Worm (Caenorhabditis elegans) whole organism, L4 larva: ENCODE results near the gene C07G1.7.

Experiments used
- F37D6.2 ChIP-seq: sonication (generic microtip); optimal IDR thresholded peaks from 2 replicates; lab custom pipeline; 2016; ENCODE audit warnings: mild to moderate bottlenecking, missing genetic modification characterization, missing compliant biosample characterization
- F44E2.7 ChIP-seq: fragments of 200-800 bp; sonication (Bioruptor generic); IDR thresholded peaks from 2 replicates; pipeline ENCODE4 v2.1.2; 2022; ENCODE audit warnings: missing genetic modification characterization, missing compliant biosample characterization
- T20F7.1 ChIP-seq: fragments of 200-800 bp; sonication (Bioruptor generic); optimal IDR thresholded peaks from 2 replicates; lab custom pipeline; 2018; ENCODE audit warnings: mild to moderate bottlenecking, missing genetic modification characterization, missing compliant biosample characterization
- T26A8.4 ChIP-seq: fragments of 200-800 bp; sonication (Bioruptor generic); IDR thresholded peaks from 2 replicates; pipeline ENCODE4 v1.3.6; 2022; ENCODE audit warnings: missing genetic modification characterization, missing compliant biosample characterization
- Y5F2A.4 ChIP-seq: fragments of 200-800 bp; sonication (Bioruptor generic); optimal IDR thresholded peaks from 2 replicates; lab custom pipeline; 2018; ENCODE audit warnings: mild to moderate bottlenecking, missing genetic modification characterization, missing compliant biosample characterization
- Y75B8A.6 ChIP-seq: fragments of 200-800 bp; sonication (Bioruptor generic); IDR thresholded peaks from 2 replicates; pipeline ENCODE4 v1.3.6; 2022; ENCODE audit warnings: missing genetic modification reagents, missing genetic modification characterization, missing compliant biosample characterization
- ZK337.2 ChIP-seq: fragments of 200-800 bp; sonication (Bioruptor generic); IDR thresholded peaks from 2 replicates; pipeline ENCODE4 v1.3.6; 2022; ENCODE audit warnings: missing genetic modification reagents, missing genetic modification characterization, missing compliant biosample characterization
- arid-1 ChIP-seq: fragments of 200-800 bp; sonication (Bioruptor generic); conservative IDR thresholded peaks from 2 replicates; pipeline ENCODE4 v1.3.6; 2022; ENCODE audit warnings: missing genetic modification reagents, missing genetic modification characterization, missing compliant biosample characterization
- ceh-20 ChIP-seq: fragments of 200-800 bp; sonication (Bioruptor generic); IDR thresholded peaks from 2 replicates; pipeline ENCODE4 v1.3.6; 2022; ENCODE audit warnings: missing genetic modification reagents, missing genetic modification characterization, missing compliant biosample characterization
- ceh-44 ChIP-seq: fragments of 200-800 bp; sonication (Bioruptor generic); IDR thresholded peaks from 2 replicates; pipeline ENCODE4 v1.3.6; 2022; ENCODE audit warnings: missing genetic modification reagents, missing genetic modification characterization, missing compliant biosample characterization
- daf-16 ChIP-seq, 3 experiments: sonication (generic microtip); optimal IDR thresholded peaks; 2 replicates each; lab custom pipeline; 2016 to 2017; ENCODE audit warnings: missing genetic modification characterization in 3 of 3, missing genetic modification reagents in 3 of 3, mild to moderate bottlenecking in 2 of 3, missing compliant biosample characterization in 2 of 3, missing biosample characterization in 1 of 3, moderate library complexity in 1 of 3
- daf-8 ChIP-seq: fragments of 200-800 bp; sonication (Bioruptor generic); IDR thresholded peaks from 2 replicates; pipeline ENCODE4 v1.3.6; 2022; ENCODE audit warnings: missing genetic modification characterization, missing compliant biosample characterization
- dmd-6 ChIP-seq: fragments of 200-800 bp; sonication (Bioruptor generic); IDR thresholded peaks from 2 replicates; pipeline ENCODE4 v1.3.6; 2022; ENCODE audit warnings: missing genetic modification reagents, missing genetic modification characterization, missing compliant biosample characterization
- dmd-8 ChIP-seq: fragments of 200-800 bp; sonication (Bioruptor generic); IDR thresholded peaks from 2 replicates; pipeline ENCODE4 v1.3.6; 2022; ENCODE audit warnings: missing genetic modification characterization, missing compliant biosample characterization
- duxl-1 ChIP-seq: sonication (generic microtip); optimal IDR thresholded peaks from 2 replicates; lab custom pipeline; 2016; ENCODE audit warnings: mild to moderate bottlenecking, missing genetic modification characterization, moderate library complexity, missing compliant biosample characterization; ENCODE audit not compliant: poor library complexity
- egl-27 ChIP-seq: sonication (generic microtip); optimal IDR thresholded peaks from 3 replicates; lab custom pipeline; 2017; ENCODE audit warnings: missing biosample characterization, missing genetic modification reagents, missing genetic modification characterization
- egl-43 ChIP-seq: fragments of 200-800 bp; sonication (Bioruptor generic); IDR thresholded peaks from 2 replicates; pipeline ENCODE4 v1.3.6; 2022; ENCODE audit warnings: missing genetic modification reagents, missing genetic modification characterization, missing compliant biosample characterization
- fos-1 ChIP-seq: fragments of 150-350 bp; optimal IDR thresholded peaks from 2 replicates; lab custom pipeline; 2014; ENCODE audit warnings: missing biosample characterization, missing genetic modification characterization
- gei-8 ChIP-seq: fragments of 200-800 bp; sonication (Bioruptor generic); optimal IDR thresholded peaks from 2 replicates; lab custom pipeline; 2018; ENCODE audit warnings: mild to moderate bottlenecking, missing genetic modification characterization, missing compliant biosample characterization
- lin-1 ChIP-seq: fragments of 200-800 bp; sonication (Bioruptor generic); IDR thresholded peaks from 2 replicates; pipeline ENCODE4 v1.3.6; 2022; ENCODE audit warnings: missing genetic modification reagents, missing genetic modification characterization, missing compliant biosample characterization
- lin-38 ChIP-seq: fragments of 200-800 bp; sonication (Bioruptor generic); IDR thresholded peaks from 2 replicates; pipeline ENCODE4 v1.3.6; 2022; ENCODE audit warnings: missing genetic modification reagents, missing genetic modification characterization, missing compliant biosample characterization
- madf-9 ChIP-seq: fragments of 200-800 bp; sonication (Bioruptor generic); conservative IDR thresholded peaks from 2 replicates; pipeline ENCODE4 v1.3.6; 2022; ENCODE audit warnings: missing genetic modification reagents, missing genetic modification characterization, missing compliant biosample characterization
- mdl-1 ChIP-seq, 2 experiments: fragments of 150-350 bp in 1 of 2; sonication (generic microtip) in 1 of 2; optimal IDR thresholded peaks; 2 replicates each; lab custom pipeline; 2014 to 2017; ENCODE audit warnings: missing biosample characterization in 2 of 2, missing genetic modification characterization in 2 of 2
- mdt-29 ChIP-seq: fragments of 200-800 bp; sonication (Bioruptor generic); IDR thresholded peaks from 2 replicates; pipeline ENCODE4 v1.3.6; 2022; ENCODE audit warnings: missing genetic modification reagents, missing genetic modification characterization, missing compliant biosample characterization
- mxl-2 ChIP-seq: fragments of 200-800 bp; sonication (Bioruptor generic); conservative IDR thresholded peaks from 2 replicates; pipeline ENCODE4 v1.3.6; 2022; ENCODE audit warnings: missing genetic modification reagents, missing genetic modification characterization, missing compliant biosample characterization
- nhr-102 ChIP-seq: sonication (generic microtip); optimal IDR thresholded peaks from 2 replicates; lab custom pipeline; 2016; ENCODE audit warnings: mild to moderate bottlenecking, missing genetic modification characterization, moderate library complexity, missing compliant biosample characterization
- nhr-11 ChIP-seq: fragments of 150-350 bp; optimal IDR thresholded peaks from 2 replicates; lab custom pipeline; 2014; ENCODE audit warnings: missing biosample characterization, missing genetic modification characterization
- nhr-111 ChIP-seq: fragments of 200-800 bp; sonication (Bioruptor generic); optimal IDR thresholded peaks from 2 replicates; lab custom pipeline; 2018; ENCODE audit warnings: mild to moderate bottlenecking, missing genetic modification characterization, missing compliant biosample characterization
- nhr-237 ChIP-seq: sonication (generic microtip); optimal IDR thresholded peaks from 2 replicates; lab custom pipeline; 2017; ENCODE audit warnings: missing biosample characterization, missing genetic modification characterization
- nhr-42 ChIP-seq: fragments of 200-800 bp; sonication (Bioruptor generic); IDR thresholded peaks from 2 replicates; pipeline ENCODE4 v1.3.6; 2022; ENCODE audit warnings: missing genetic modification characterization, missing compliant biosample characterization
- nhr-48 ChIP-seq: sonication (generic microtip); optimal IDR thresholded peaks from 2 replicates; lab custom pipeline; 2016; ENCODE audit warnings: mild to moderate bottlenecking, missing genetic modification characterization, missing compliant biosample characterization
- nhr-76 ChIP-seq: fragments of 150-350 bp; optimal IDR thresholded peaks from 2 replicates; lab custom pipeline; 2014; ENCODE audit warnings: missing biosample characterization, missing genetic modification characterization
- nhr-77 ChIP-seq: fragments of 150-350 bp; optimal IDR thresholded peaks from 2 replicates; lab custom pipeline; 2014; ENCODE audit warnings: missing biosample characterization, missing genetic modification characterization
- php-3 ChIP-seq: fragments of 200-800 bp; sonication (Bioruptor generic); IDR thresholded peaks from 2 replicates; pipeline ENCODE4 v1.3.6; 2022; ENCODE audit warnings: missing genetic modification reagents, missing genetic modification characterization, missing compliant biosample characterization
- rbr-2 ChIP-seq: sonication (generic microtip); optimal IDR thresholded peaks from 2 replicates; lab custom pipeline; 2016; ENCODE audit warnings: missing genotype, missing genetic modification characterization, missing compliant biosample characterization
- saeg-2 ChIP-seq: fragments of 200-800 bp; sonication (Bioruptor generic); IDR thresholded peaks from 2 replicates; pipeline ENCODE4 v1.3.6; 2022; ENCODE audit warnings: missing genetic modification reagents, missing genetic modification characterization, missing compliant biosample characterization
- sdz-12 ChIP-seq: fragments of 200-800 bp; sonication (Bioruptor generic); optimal IDR thresholded peaks from 2 replicates; lab custom pipeline; 2018; ENCODE audit warnings: mild to moderate bottlenecking, missing genetic modification characterization, missing compliant biosample characterization
- set-16 ChIP-seq: fragments of 200-800 bp; sonication (Bioruptor generic); IDR thresholded peaks from 2 replicates; pipeline ENCODE4 v1.3.6; 2022; ENCODE audit warnings: missing genetic modification reagents, missing genetic modification characterization, missing compliant biosample characterization
- skn-1 ChIP-seq: fragments of 150-350 bp; optimal IDR thresholded peaks from 2 replicates; lab custom pipeline; 2014; ENCODE audit warnings: missing biosample characterization, missing genetic modification characterization
- snpc-1.2 ChIP-seq: fragments of 200-800 bp; sonication (Bioruptor generic); IDR thresholded peaks from 2 replicates; pipeline ENCODE4 v1.3.6; 2022; ENCODE audit warnings: missing genetic modification reagents, missing genetic modification characterization, missing compliant biosample characterization
- snpc-4 ChIP-seq: fragments of 150-350 bp; optimal IDR thresholded peaks from 2 replicates; lab custom pipeline; 2014; ENCODE audit warnings: missing biosample characterization, missing genetic modification characterization
- spr-1 ChIP-seq: sonication (generic microtip); optimal IDR thresholded peaks from 2 replicates; lab custom pipeline; 2016; ENCODE audit warnings: mild to moderate bottlenecking, missing genetic modification characterization, missing compliant biosample characterization
- tra-1 ChIP-seq: fragments of 200-800 bp; sonication (Bioruptor generic); IDR thresholded peaks from 2 replicates; pipeline ENCODE4 v1.3.6; 2022; ENCODE audit warnings: missing genetic modification reagents, missing genetic modification characterization, missing compliant biosample characterization
- zag-1 ChIP-seq: fragments of 150-350 bp; optimal IDR thresholded peaks from 2 replicates; lab custom pipeline; 2014; ENCODE audit warnings: missing biosample characterization, missing genetic modification characterization
- zfp-3 ChIP-seq: fragments of 200-800 bp; sonication (Bioruptor generic); conservative IDR thresholded peaks from 2 replicates; pipeline ENCODE4 v1.3.6; 2022; ENCODE audit warnings: missing genetic modification reagents, missing genetic modification characterization, missing compliant biosample characterization
- zip-11 ChIP-seq: fragments of 200-800 bp; sonication (Bioruptor generic); IDR thresholded peaks from 2 replicates; pipeline ENCODE4 v1.3.6; 2022; ENCODE audit warnings: missing genetic modification characterization, missing compliant biosample characterization
- ztf-11 ChIP-seq: fragments of 150-350 bp; optimal IDR thresholded peaks from 2 replicates; lab custom pipeline; 2014; ENCODE audit warnings: missing biosample characterization, missing genetic modification characterization
- ztf-7 ChIP-seq: fragments of 150-350 bp; optimal IDR thresholded peaks from 2 replicates; lab custom pipeline; 2014; ENCODE audit warnings: missing biosample characterization, missing genetic modification characterization

Gene C07G1.7

ce11 chrIV:8211747-8212146 lies at the start of gene C07G1.7:
C07G1.7 (minus strand) TSS chrIV:8211847.
- TF ChIP-seq nhr-48 (tag; lab: Kevin White, UChicago): no peak
- TF ChIP-seq dmd-6 (GFP tag; lab: Robert Waterston, UW): no peak
- TF ChIP-seq arid-1 (GFP tag; lab: Robert Waterston, UW): no peak
- no peak for TF ChIP-seq egl-43 (GFP tag; lab: Robert Waterston, UW)
- no peak for TF ChIP-seq nhr-237 (tag; lab: Kevin White, UChicago)
- TF ChIP-seq zip-11 (GFP tag; lab: Robert Waterston, UW): no peak
- no peak for TF ChIP-seq spr-1 (tag; lab: Kevin White, UChicago)
- TF ChIP-seq mdt-29 (GFP tag; lab: Robert Waterston, UW): no peak
- no peak for TF ChIP-seq rbr-2 (tag; lab: Kevin White, UChicago)
- no peak for TF ChIP-seq mdl-1 (tag; optimal IDR thresholded peaks at IDR 0.05; lab: Kevin White, UChicago)
- no peak for TF ChIP-seq egl-27 (tag; lab: Kevin White, UChicago)
- TF ChIP-seq madf-9 (GFP tag; lab: Robert Waterston, UW): no peak
- no peak for TF ChIP-seq ztf-7
- no peak for TF ChIP-seq saeg-2 (GFP tag; lab: Robert Waterston, UW)
- no peak for TF ChIP-seq T26A8.4 (GFP tag; lab: Robert Waterston, UW)
- no peak for TF ChIP-seq skn-1 (tag; lab: Kevin White, UChicago)

DNA sequence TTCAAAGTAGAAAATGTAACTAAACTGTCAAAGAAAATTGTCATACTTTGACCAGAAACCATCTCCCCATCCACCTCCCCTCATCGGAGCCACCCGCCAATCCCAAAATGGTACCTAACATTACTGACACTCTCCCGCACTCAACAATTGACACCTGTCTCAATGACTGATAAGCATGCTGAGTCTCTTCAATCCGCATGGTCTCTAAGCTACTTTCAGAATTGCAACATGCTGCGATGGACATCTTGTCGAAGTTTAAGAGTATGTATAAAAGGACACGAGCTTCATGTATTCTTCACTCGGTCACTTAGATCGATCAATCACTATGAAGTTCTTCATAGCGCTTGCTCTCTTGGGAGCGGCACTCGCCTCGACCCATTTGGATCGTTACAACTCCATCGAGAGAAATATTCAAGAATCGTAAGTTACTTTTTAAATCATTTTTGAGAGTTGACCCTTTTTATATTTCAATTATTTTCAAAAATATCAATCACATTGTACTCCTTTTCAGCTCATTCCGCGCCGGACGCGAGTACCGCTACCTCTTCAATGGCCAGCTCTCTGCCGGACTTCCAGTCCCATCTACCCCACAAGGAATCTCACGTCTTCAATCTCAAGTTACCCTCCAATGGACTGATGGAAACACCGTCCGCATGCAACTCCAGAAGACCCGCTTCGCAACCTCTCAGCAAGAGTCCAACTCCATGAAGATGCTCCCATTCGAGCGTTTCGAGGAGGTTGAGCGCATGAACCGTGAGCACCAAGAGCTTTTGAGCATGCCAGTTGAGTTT lies 49.4 kb upstream of the C07G1.7 start, which contains the start of gene vit-6:
vit-6 (plus strand) TSS at position 310 of the 791 bp plus-strand sequence.
- TF ChIP-seq lin-38 (GFP tag; lab: Robert Waterston, UW): peak; percentile 47
- peak; percentile 95 for TF ChIP-seq dmd-6 (GFP tag; lab: Robert Waterston, UW)
- TF ChIP-seq zag-1 (tag; lab: Kevin White, UChicago): no peak
- no peak for TF ChIP-seq mdl-1 (tag; optimal IDR thresholded peaks at IDR 0.05; lab: Kevin White, UChicago)
- TF ChIP-seq nhr-77 (tag; lab: Kevin White, UChicago): no peak
- TF ChIP-seq sdz-12 (GFP tag; lab: Kevin White, UChicago): no peak
- no peak for TF ChIP-seq nhr-111
- TF ChIP-seq gei-8 (GFP tag; lab: Kevin White, UChicago): no peak
- TF ChIP-seq egl-43 (GFP tag; lab: Robert Waterston, UW): peak; percentile 59; the same call in 1 of the 2 replicates
- TF ChIP-seq tra-1 (GFP tag; lab: Robert Waterston, UW): peak; percentile 62; the same call in 1 of the 2 replicates
- no peak for TF ChIP-seq snpc-1.2 (GFP tag; lab: Robert Waterston, UW)
- peak; percentile 73 for TF ChIP-seq zfp-3
- no peak for TF ChIP-seq fos-1
- no peak for TF ChIP-seq duxl-1 (tag; lab: Kevin White, UChicago)
- no peak for TF ChIP-seq ZK337.2 (GFP tag; lab: Robert Waterston, UW)
- TF ChIP-seq Y75B8A.6 (GFP tag; lab: Robert Waterston, UW): 0 out of 2 replicates have a peak, but pooled peaks have one; percentile 66
- no peak for TF ChIP-seq snpc-4
- no peak for TF ChIP-seq php-3
- no peak for TF ChIP-seq ztf-11 (tag; lab: Kevin White, UChicago)
- no peak for TF ChIP-seq ceh-20 (GFP tag; lab: Robert Waterston, UW)
- no peak for TF ChIP-seq lin-1 (GFP tag; lab: Robert Waterston, UW)
- TF ChIP-seq nhr-102 (tag; lab: Kevin White, UChicago): no peak
- 0 out of 2 replicates have a peak, but pooled peaks have one; percentile 70 for TF ChIP-seq daf-8 (GFP tag; lab: Robert Waterston, UW)
- 0 out of 2 replicates have a peak, but pooled peaks have one; percentile 10 for TF ChIP-seq dmd-8 (GFP tag; lab: Robert Waterston, UW)
- TF ChIP-seq nhr-76: no peak
- no peak for TF ChIP-seq nhr-42
- no peak for TF ChIP-seq F37D6.2 (tag; lab: Kevin White, UChicago)
- no peak for TF ChIP-seq ceh-44 (GFP tag; lab: Robert Waterston, UW)
- TF ChIP-seq Y5F2A.4: no peak
- no peak for TF ChIP-seq T20F7.1
- TF ChIP-seq set-16: peak; percentile 69
- no peak for TF ChIP-seq F44E2.7 (GFP tag; lab: Robert Waterston, UW)
- peak in 1 of 2 experiments; percentile 11 for TF ChIP-seq daf-16 (GFP tag; optimal IDR thresholded peaks at IDR 0.05; lab: Kevin White, UChicago)
- no peak for TF ChIP-seq daf-16 (tag; optimal IDR thresholded peaks at IDR 0.05; lab: Kevin White, UChicago)
- 0 out of 2 replicates have a peak, but pooled peaks have one; percentile 17 for TF ChIP-seq mxl-2 (GFP tag; lab: Robert Waterston, UW)
- TF ChIP-seq nhr-11: no peak
